Fruit fly (Drosophila melanogaster): ENCODE results near the gene CG33181.

CG33181 gene

dm6 chrX:8538993-8539392 is 49.8 kb downstream of the CG33181 start (continued):
- TF ChIP-seq CG8319 (GFP tag; optimal IDR thresholded peaks at IDR 0.05), result no peak
- TF ChIP-seq Ets21C (GFP tag; optimal IDR thresholded peaks at IDR 0.05), result no peak
- TF ChIP-seq lz (GFP tag; optimal IDR thresholded peaks at IDR 0.05), result peak; percentile 9
- no peak for TF ChIP-seq Gug (GFP tag; IDR thresholded peaks at IDR 0.05)
- TF ChIP-seq Sox15 (GFP tag; optimal IDR thresholded peaks at IDR 0.05), result no peak
- peak; percentile 2 for TF ChIP-seq OdsH (GFP tag; optimal IDR thresholded peaks at IDR 0.05)
- no peak for TF ChIP-seq cyc (GFP tag; optimal IDR thresholded peaks at IDR 0.05)
- TF ChIP-seq CG8632 (GFP tag; optimal IDR thresholded peaks at IDR 0.05), result peak; percentile 7
- peak; percentile 25 for TF ChIP-seq pdm3 (GFP tag; optimal IDR thresholded peaks at IDR 0.05)
- TF ChIP-seq Hr38 (GFP tag; optimal IDR thresholded peaks at IDR 0.05), result no peak
- no peak for TF ChIP-seq CG16779 (tag; optimal IDR thresholded peaks at IDR 0.05)
- TF ChIP-seq CG9139 (GFP tag; optimal IDR thresholded peaks at IDR 0.05), result no peak
- no peak for TF ChIP-seq Sox14 (GFP tag; optimal IDR thresholded peaks at IDR 0.05)
- TF ChIP-seq Lpt (GFP tag; optimal IDR thresholded peaks at IDR 0.05), result no peak
- TF ChIP-seq CG6276 (GFP tag; optimal IDR thresholded peaks at IDR 0.05), result no peak
- TF ChIP-seq CG11294 (GFP tag; IDR thresholded peaks at IDR 0.05), result no peak
- no peak for TF ChIP-seq Blimp-1 (GFP tag; optimal IDR thresholded peaks at IDR 0.05)
- no peak for TF ChIP-seq CG31627 (GFP tag; optimal IDR thresholded peaks at IDR 0.05)
- no peak for TF ChIP-seq fkh (GFP tag; optimal IDR thresholded peaks at IDR 0.05)
- TF ChIP-seq CG11762 (GFP tag; optimal IDR thresholded peaks at IDR 0.05; ENCODE audit: insufficient read depth), result no peak
- TF ChIP-seq CG1621 (tag; optimal IDR thresholded peaks at IDR 0.05), result peak; percentile 18
- peak; percentile 52; the same call in 2 of the 3 replicates for TF ChIP-seq CG6163 (GFP tag; IDR thresholded peaks at IDR 0.05)
- no peak for TF ChIP-seq CG4318 (GFP tag; optimal IDR thresholded peaks at IDR 0.05)
- peak; percentile 24 for TF ChIP-seq CG32006 (GFP tag; optimal IDR thresholded peaks at IDR 0.05)
- no peak for TF ChIP-seq fd85E (GFP tag; optimal IDR thresholded peaks at IDR 0.05)
- TF ChIP-seq CG3919 (GFP tag; optimal IDR thresholded peaks at IDR 0.05), result peak; percentile 11
- TF ChIP-seq Eip75B (GFP tag; optimal IDR thresholded peaks at IDR 0.05), result peak; percentile 5
- no peak for TF ChIP-seq achi (GFP tag; optimal IDR thresholded peaks at IDR 0.05)
- TF ChIP-seq Hr4 (GFP tag; optimal IDR thresholded peaks at IDR 0.05), result peak; percentile 12

dm6 chrX:8541985-8542384 is 52.8 kb downstream of the CG33181 start:
- TF ChIP-seq Smox (GFP tag; optimal IDR thresholded peaks at IDR 0.05) (peak; percentile 36), spab (GFP tag; optimal IDR thresholded peaks at IDR 0.05) (peak; percentile 30), CG16779 (tag; optimal IDR thresholded peaks at IDR 0.05) (no peak), dac (GFP tag; optimal IDR thresholded peaks at IDR 0.05) (no peak), CG4318 (GFP tag; optimal IDR thresholded peaks at IDR 0.05) (no peak), fd85E (GFP tag; optimal IDR thresholded peaks at IDR 0.05) (no peak), CG11762 (GFP tag; optimal IDR thresholded peaks at IDR 0.05; ENCODE audit: insufficient read depth) (no peak), CG32006 (GFP tag; optimal IDR thresholded peaks at IDR 0.05) (peak; percentile 48), OdsH (GFP tag; optimal IDR thresholded peaks at IDR 0.05) (peak; percentile 8), dsx (GFP tag; optimal IDR thresholded peaks at IDR 0.05; ENCODE audit: poor library complexity, severe bottlenecking) (peak; percentile 48), CG8119 (GFP tag; IDR thresholded peaks at IDR 0.05) (peak; percentile 46; the same call in 1 of the 3 replicates), Sox102F (GFP tag; optimal IDR thresholded peaks at IDR 0.05) (peak; percentile 9), Hr39 (GFP tag; optimal IDR thresholded peaks at IDR 0.05) (no peak), svp (GFP tag) (peak; percentile 61), Sox14 (GFP tag; optimal IDR thresholded peaks at IDR 0.05) (peak; percentile 17), ss (GFP tag; optimal IDR thresholded peaks at IDR 0.05) (peak; percentile 1 to 62), eg (GFP tag; IDR thresholded peaks at IDR 0.05) (peak; percentile 65; the same call in 1 of the 3 replicates), CG34406 (GFP tag; optimal IDR thresholded peaks at IDR 0.05) (peak; percentile 27), Hr4 (GFP tag; optimal IDR thresholded peaks at IDR 0.05) (peak; percentile 19), esn (GFP tag; optimal IDR thresholded peaks at IDR 0.05) (peak; percentile 34), CG15336 (GFP tag; IDR thresholded peaks at IDR 0.05) (peak; percentile 58), CG3919 (GFP tag; optimal IDR thresholded peaks at IDR 0.05) (peak; percentile 42), pdm3 (GFP tag; optimal IDR thresholded peaks at IDR 0.05) (peak; percentile 43), salr (GFP tag; optimal IDR thresholded peaks at IDR 0.05) (no peak), lz (GFP tag; optimal IDR thresholded peaks at IDR 0.05) (peak; percentile 29), Hr38 (GFP tag; optimal IDR thresholded peaks at IDR 0.05) (no peak), cyc (GFP tag; optimal IDR thresholded peaks at IDR 0.05) (peak; percentile 24), CG6854 (GFP tag; optimal IDR thresholded peaks at IDR 0.05) (no peak), CG9139 (GFP tag; optimal IDR thresholded peaks at IDR 0.05) (peak; percentile 2), Blimp-1 (GFP tag; optimal IDR thresholded peaks at IDR 0.05) (no peak), Eip78C (GFP tag) (peak; percentile 67), CG1621 (tag; optimal IDR thresholded peaks at IDR 0.05) (peak; percentile 30), Lpt (GFP tag; optimal IDR thresholded peaks at IDR 0.05) (no peak), CG31627 (GFP tag; optimal IDR thresholded peaks at IDR 0.05) (peak; percentile 8), fd59A (GFP tag; optimal IDR thresholded peaks at IDR 0.05) (peak; percentile 11), net (GFP tag; optimal IDR thresholded peaks at IDR 0.05) (peak; percentile 24), CG11294 (GFP tag; IDR thresholded peaks at IDR 0.05) (no peak), Ets96B (tag; optimal IDR thresholded peaks at IDR 0.05) (peak; percentile 71)

All from whole organism, prepupa.